Worm (Caenorhabditis elegans) whole organism, L4 larva: ENCODE measurements around the gene C50F4.1.
A peak's percentile ranks its signal among the peaks of the same experiment; 100 is the strongest.

Experiments
- D1046.2 ChIP-seq: fragments of 200-800 bp; sonication (Bioruptor generic); IDR thresholded peaks from 2 replicates; pipeline ENCODE4 v1.3.6; 2022; ENCODE audit warnings: missing genetic modification characterization, missing compliant biosample characterization
- F37D6.2 ChIP-seq: sonication (generic microtip); optimal IDR thresholded peaks from 2 replicates; lab custom pipeline; 2016; ENCODE audit warnings: mild to moderate bottlenecking, missing genetic modification characterization, missing compliant biosample characterization
- F49E8.2 ChIP-seq: sonication (generic microtip); optimal IDR thresholded peaks from 2 replicates; lab custom pipeline; 2016; ENCODE audit warnings: missing compliant biosample characterization, mild to moderate bottlenecking, missing genetic modification characterization, borderline replicate concordance
- T20F7.1 ChIP-seq: fragments of 200-800 bp; sonication (Bioruptor generic); optimal IDR thresholded peaks from 2 replicates; lab custom pipeline; 2018; ENCODE audit warnings: mild to moderate bottlenecking, missing genetic modification characterization, missing compliant biosample characterization
- T26A8.4 ChIP-seq: fragments of 200-800 bp; sonication (Bioruptor generic); IDR thresholded peaks from 2 replicates; pipeline ENCODE4 v1.3.6; 2022; ENCODE audit warnings: missing genetic modification characterization, missing compliant biosample characterization
- aha-1 ChIP-seq: fragments of 150-350 bp; peaks from one replicate; lab custom pipeline; 2014; ENCODE audit warnings: missing biosample characterization, missing genetic modification characterization
- ama-1 ChIP-seq: fragments of 150-350 bp; optimal IDR thresholded peaks from 2 replicates; lab custom pipeline; 2014; ENCODE audit warnings: inconsistent platforms, mixed read lengths
- arid-1 ChIP-seq: fragments of 200-800 bp; sonication (Bioruptor generic); conservative IDR thresholded peaks from 2 replicates; pipeline ENCODE4 v1.3.6; 2022; ENCODE audit warnings: missing genetic modification reagents, missing genetic modification characterization, missing compliant biosample characterization
- ceh-32 ChIP-seq: sonication (generic microtip); optimal IDR thresholded peaks from 2 replicates; lab custom pipeline; 2016; ENCODE audit warnings: mild to moderate bottlenecking, missing genetic modification characterization, missing compliant biosample characterization; ENCODE audit not compliant: poor library complexity
- ceh-62 ChIP-seq: sonication (generic microtip); optimal IDR thresholded peaks from 2 replicates; lab custom pipeline; 2017; ENCODE audit warnings: missing biosample characterization, missing genetic modification characterization
- ces-1 ChIP-seq: fragments of 150-350 bp; sonication (generic microtip); optimal IDR thresholded peaks from 4 replicates; lab custom pipeline; 2014; ENCODE audit warnings: missing biosample characterization, missing genetic modification reagents, missing genetic modification characterization
- daf-12 ChIP-seq: fragments of 150-350 bp; optimal IDR thresholded peaks from 2 replicates; lab custom pipeline; 2014; ENCODE audit warnings: missing biosample characterization, missing genetic modification reagents, missing genetic modification characterization
- daf-16 ChIP-seq, 3 experiments: sonication (generic microtip); optimal IDR thresholded peaks; 2 replicates each; lab custom pipeline; 2016 to 2017; ENCODE audit warnings: missing genetic modification characterization in 3 of 3, missing genetic modification reagents in 3 of 3, mild to moderate bottlenecking in 2 of 3, missing compliant biosample characterization in 2 of 3, missing biosample characterization in 1 of 3, moderate library complexity in 1 of 3
- daf-19 ChIP-seq: fragments of 200-800 bp; sonication (Bioruptor generic); conservative IDR thresholded peaks from 2 replicates; pipeline ENCODE4 v1.3.6; 2022; ENCODE audit warnings: missing genetic modification characterization, missing compliant biosample characterization
- daf-8 ChIP-seq: fragments of 200-800 bp; sonication (Bioruptor generic); IDR thresholded peaks from 2 replicates; pipeline ENCODE4 v1.3.6; 2022; ENCODE audit warnings: missing genetic modification characterization, missing compliant biosample characterization
- dmd-6 ChIP-seq: fragments of 200-800 bp; sonication (Bioruptor generic); IDR thresholded peaks from 2 replicates; pipeline ENCODE4 v1.3.6; 2022; ENCODE audit warnings: missing genetic modification reagents, missing genetic modification characterization, missing compliant biosample characterization
- dmd-8 ChIP-seq: fragments of 200-800 bp; sonication (Bioruptor generic); IDR thresholded peaks from 2 replicates; pipeline ENCODE4 v1.3.6; 2022; ENCODE audit warnings: missing genetic modification characterization, missing compliant biosample characterization
- dpl-1 ChIP-seq: fragments of 150-350 bp; optimal IDR thresholded peaks from 2 replicates; lab custom pipeline; 2014; ENCODE audit warnings: missing biosample characterization, missing genetic modification reagents, missing genetic modification characterization
- dve-1 ChIP-seq: sonication (generic microtip); optimal IDR thresholded peaks from 2 replicates; lab custom pipeline; 2017; ENCODE audit warnings: antibody characterized with exemption, mild to moderate bottlenecking, missing genetic modification characterization, missing compliant biosample characterization; ENCODE audit not compliant: insufficient read depth
- hif-1 ChIP-seq, 2 experiments: sonication (generic microtip); optimal IDR thresholded peaks; 2 replicates each; lab custom pipeline; 2016 to 2017; ENCODE audit warnings: missing compliant biosample characterization in 2 of 2, missing genetic modification characterization in 2 of 2, missing genetic modification reagents in 2 of 2, missing genotype in 2 of 2, mild to moderate bottlenecking in 1 of 2
- hlh-11 ChIP-seq: fragments of 200-800 bp; sonication (Bioruptor generic); optimal IDR thresholded peaks from 2 replicates; lab custom pipeline; 2018; ENCODE audit warnings: mild to moderate bottlenecking, missing genetic modification characterization, missing compliant biosample characterization
- hlh-30 ChIP-seq: sonication (generic microtip); optimal IDR thresholded peaks from 2 replicates; lab custom pipeline; 2017; ENCODE audit warnings: antibody characterized with exemption, mild to moderate bottlenecking, missing genetic modification characterization, missing compliant biosample characterization; ENCODE audit not compliant: insufficient read depth
- hmg-1.1 ChIP-seq: fragments of 200-800 bp; sonication (Bioruptor generic); IDR thresholded peaks from 2 replicates; pipeline ENCODE4 v1.3.6; 2022; ENCODE audit warnings: missing genetic modification reagents, missing genetic modification characterization, missing compliant biosample characterization
- lin-13 ChIP-seq: fragments of 150-350 bp; optimal IDR thresholded peaks from 2 replicates; lab custom pipeline; 2014; ENCODE audit warnings: missing biosample characterization, missing genetic modification reagents, missing genetic modification characterization
- lin-15B ChIP-seq: fragments of 150-350 bp; sonication (generic microtip); optimal IDR thresholded peaks from 3 replicates; lab custom pipeline; 2014; ENCODE audit warnings: missing biosample characterization, missing genetic modification characterization
- lin-29 ChIP-seq: fragments of 200-800 bp; sonication (Bioruptor generic); IDR thresholded peaks from 2 replicates; pipeline ENCODE4 v1.3.6; 2022; ENCODE audit warnings: missing genetic modification reagents, missing genetic modification characterization, missing compliant biosample characterization
- lin-38 ChIP-seq: fragments of 200-800 bp; sonication (Bioruptor generic); IDR thresholded peaks from 2 replicates; pipeline ENCODE4 v1.3.6; 2022; ENCODE audit warnings: missing genetic modification reagents, missing genetic modification characterization, missing compliant biosample characterization
- lsy-2 ChIP-seq, 2 experiments: fragments of 150-350 bp in 1 of 2; sonication (generic microtip) in 1 of 2; optimal IDR thresholded peaks; 2 replicates each; lab custom pipeline; 2014 to 2017; ENCODE audit warnings: missing biosample characterization in 2 of 2, missing genetic modification characterization in 2 of 2
- madf-9 ChIP-seq: fragments of 200-800 bp; sonication (Bioruptor generic); conservative IDR thresholded peaks from 2 replicates; pipeline ENCODE4 v1.3.6; 2022; ENCODE audit warnings: missing genetic modification reagents, missing genetic modification characterization, missing compliant biosample characterization
- mdt-29 ChIP-seq: fragments of 200-800 bp; sonication (Bioruptor generic); IDR thresholded peaks from 2 replicates; pipeline ENCODE4 v1.3.6; 2022; ENCODE audit warnings: missing genetic modification reagents, missing genetic modification characterization, missing compliant biosample characterization
- mep-1 ChIP-seq: fragments of 150-350 bp; sonication (generic microtip); optimal IDR thresholded peaks from 3 replicates; lab custom pipeline; 2014; ENCODE audit warnings: missing biosample characterization, missing genetic modification characterization
- mes-2 ChIP-seq: sonication (generic microtip); optimal IDR thresholded peaks from 2 replicates; lab custom pipeline; 2016; ENCODE audit warnings: missing genotype, mild to moderate bottlenecking, missing genetic modification characterization, missing compliant biosample characterization; ENCODE audit not compliant: poor library complexity, severe bottlenecking
- mxl-3 ChIP-seq: fragments of 200-800 bp; sonication (Bioruptor generic); optimal IDR thresholded peaks from 2 replicates; lab custom pipeline; 2018; ENCODE audit warnings: mild to moderate bottlenecking, missing genetic modification characterization, missing compliant biosample characterization
- nhr-10 ChIP-seq: fragments of 150-350 bp; optimal IDR thresholded peaks from 2 replicates; lab custom pipeline; 2014; ENCODE audit warnings: missing biosample characterization, missing genetic modification characterization
- nhr-11 ChIP-seq: fragments of 150-350 bp; optimal IDR thresholded peaks from 2 replicates; lab custom pipeline; 2014; ENCODE audit warnings: missing biosample characterization, missing genetic modification characterization
- nhr-28 ChIP-seq: fragments of 150-350 bp; optimal IDR thresholded peaks from 2 replicates; lab custom pipeline; 2014; ENCODE audit warnings: missing biosample characterization, missing genetic modification characterization
- nhr-41 ChIP-seq: fragments of 200-800 bp; sonication (Bioruptor generic); IDR thresholded peaks from 2 replicates; pipeline ENCODE4 v1.3.6; 2022; ENCODE audit warnings: missing genetic modification reagents, missing genetic modification characterization, missing compliant biosample characterization
- nhr-6 ChIP-seq: fragments of 150-350 bp; optimal IDR thresholded peaks from 2 replicates; lab custom pipeline; 2014; ENCODE audit warnings: missing biosample characterization, missing genetic modification characterization
- nhr-77 ChIP-seq: fragments of 150-350 bp; optimal IDR thresholded peaks from 2 replicates; lab custom pipeline; 2014; ENCODE audit warnings: missing biosample characterization, missing genetic modification characterization
- pha-4 ChIP-seq, 2 experiments: fragments of 150-350 bp in 1 of 2; fragments of 200-800 bp in 1 of 2; sonication (Bioruptor generic) in 1 of 2; IDR thresholded peaks in 1 of 2; optimal IDR thresholded peaks in 1 of 2; 2 replicates each; pipeline versions ENCODE4 v1.3.6 to Lab custom; 2014 to 2022; ENCODE audit warnings: missing genetic modification characterization in 2 of 2, missing genetic modification reagents in 2 of 2, missing biosample characterization in 1 of 2, missing compliant biosample characterization in 1 of 2
- pqm-1 ChIP-seq: sonication (generic microtip); optimal IDR thresholded peaks from 2 replicates; lab custom pipeline; 2017; ENCODE audit warnings: missing biosample characterization, missing genetic modification characterization
- rbr-2 ChIP-seq: sonication (generic microtip); optimal IDR thresholded peaks from 2 replicates; lab custom pipeline; 2016; ENCODE audit warnings: missing genotype, missing genetic modification characterization, missing compliant biosample characterization
- skn-1 ChIP-seq: fragments of 150-350 bp; optimal IDR thresholded peaks from 2 replicates; lab custom pipeline; 2014; ENCODE audit warnings: missing biosample characterization, missing genetic modification characterization
- snpc-1.2 ChIP-seq: fragments of 200-800 bp; sonication (Bioruptor generic); IDR thresholded peaks from 2 replicates; pipeline ENCODE4 v1.3.6; 2022; ENCODE audit warnings: missing genetic modification reagents, missing genetic modification characterization, missing compliant biosample characterization
- snpc-4 ChIP-seq: fragments of 150-350 bp; optimal IDR thresholded peaks from 2 replicates; lab custom pipeline; 2014; ENCODE audit warnings: missing biosample characterization, missing genetic modification characterization
- spr-1 ChIP-seq: sonication (generic microtip); optimal IDR thresholded peaks from 2 replicates; lab custom pipeline; 2016; ENCODE audit warnings: mild to moderate bottlenecking, missing genetic modification characterization, missing compliant biosample characterization
- tra-1 ChIP-seq: fragments of 200-800 bp; sonication (Bioruptor generic); IDR thresholded peaks from 2 replicates; pipeline ENCODE4 v1.3.6; 2022; ENCODE audit warnings: missing genetic modification reagents, missing genetic modification characterization, missing compliant biosample characterization
- zfp-2 ChIP-seq: sonication (generic microtip); optimal IDR thresholded peaks from 2 replicates; lab custom pipeline; 2016; ENCODE audit warnings: mild to moderate bottlenecking, missing genetic modification characterization, missing compliant biosample characterization
- zfp-3 ChIP-seq: fragments of 200-800 bp; sonication (Bioruptor generic); conservative IDR thresholded peaks from 2 replicates; pipeline ENCODE4 v1.3.6; 2022; ENCODE audit warnings: missing genetic modification reagents, missing genetic modification characterization, missing compliant biosample characterization
- zip-2 ChIP-seq: fragments of 150-350 bp; optimal IDR thresholded peaks from 2 replicates; lab custom pipeline; 2014; ENCODE audit warnings: missing biosample characterization, missing genetic modification characterization

Gene C50F4.1

DNA sequence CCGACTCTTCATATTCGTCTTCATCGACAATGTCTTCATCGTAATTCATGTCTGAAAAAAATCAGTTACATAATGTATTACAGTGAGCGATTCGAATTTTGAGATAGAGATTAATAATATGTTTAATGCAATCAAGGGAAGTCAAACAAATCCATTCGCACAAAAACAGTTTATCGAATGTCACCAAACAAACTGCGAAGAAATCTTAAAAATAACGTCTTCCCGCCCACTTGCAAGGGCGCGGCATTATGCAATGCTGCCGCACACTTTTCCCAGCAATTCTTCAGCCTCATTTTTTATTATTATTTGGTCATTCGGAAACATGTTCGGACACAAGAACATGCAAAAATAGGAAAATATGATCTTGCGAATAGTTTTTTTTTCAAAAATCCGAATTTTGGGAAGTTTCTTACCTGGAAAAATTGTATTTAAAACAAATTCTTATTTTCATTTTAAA, 17.6 kb downstream of the C50F4.1 start, which contains the start of gene mdf-1:
Gene mdf-1 (minus strand): TSS at position 51 of the 457 bp plus-strand sequence.
- TF ChIP-seq ceh-62 (tag; lab: Kevin White, UChicago) (no peak), nhr-10 (tag; lab: Kevin White, UChicago) (peak; percentile 5), skn-1 (no peak), spr-1 (tag; lab: Kevin White, UChicago) (peak; percentile 47), daf-16 (GFP tag; optimal IDR thresholded peaks at IDR 0.05; lab: Kevin White, UChicago) (no peak), daf-16 (tag; optimal IDR thresholded peaks at IDR 0.05; lab: Kevin White, UChicago) (peak; percentile 49), nhr-6 (peak; percentile 48), D1046.2 (peak; percentile 57; the same call in 1 of the 2 replicates), nhr-11 (tag; lab: Kevin White, UChicago) (peak; percentile 26), T26A8.4 (peak; percentile 60; the same call in 1 of the 2 replicates), pha-4 (GFP tag; IDR thresholded peaks at IDR 0.05; lab: Robert Waterston, UW) (0 out of 2 replicates have a peak, but pooled peaks have one; percentile 43), pha-4 (tag; optimal IDR thresholded peaks at IDR 0.05; lab: Kevin White, UChicago) (peak; percentile 38), rbr-2 (peak; percentile 57), aha-1 (tag; lab: Kevin White, UChicago) (peak; percentile 87), nhr-41 (GFP tag; lab: Robert Waterston, UW) (no peak), F49E8.2 (tag; lab: Kevin White, UChicago) (no peak), zfp-3 (GFP tag; lab: Robert Waterston, UW) (no peak), mdt-29 (GFP tag; lab: Robert Waterston, UW) (no peak), zip-2 (tag; lab: Kevin White, UChicago) (no peak), mes-2 (peak; percentile 91), lsy-2 (tag; optimal IDR thresholded peaks at IDR 0.05; lab: Kevin White, UChicago) (peak; percentile 21 to 86), mxl-3 (GFP tag; lab: Kevin White, UChicago) (no peak), mep-1 (tag; lab: Kevin White, UChicago) (peak; percentile 90), zfp-2 (tag; lab: Kevin White, UChicago) (no peak), hlh-30 (tag; lab: Kevin White, UChicago) (peak; percentile 58), dmd-6 (GFP tag; lab: Robert Waterston, UW) (peak; percentile 19; the same call in 1 of the 2 replicates), hmg-1.1 (GFP tag; lab: Robert Waterston, UW) (peak; percentile 45; the same call in 1 of the 2 replicates), lin-38 (GFP tag; lab: Robert Waterston, UW) (peak; percentile 61), arid-1 (GFP tag; lab: Robert Waterston, UW) (peak; percentile 36), nhr-77 (tag; lab: Kevin White, UChicago) (peak; percentile 82), madf-9 (GFP tag; lab: Robert Waterston, UW) (peak; percentile 38; the same call in 1 of the 2 replicates), T20F7.1 (GFP tag; lab: Kevin White, UChicago) (peak; percentile 63), daf-12 (tag; lab: Kevin White, UChicago) (no peak), ces-1 (GFP tag; lab: Kevin White, UChicago) (no peak), lin-29 (no peak), dve-1 (tag; lab: Kevin White, UChicago) (peak; percentile 75), snpc-1.2 (no peak), hlh-11 (tag; lab: Kevin White, UChicago) (peak; percentile 64), lin-13 (GFP tag; lab: Kevin White, UChicago) (peak; percentile 54), daf-8 (GFP tag; lab: Robert Waterston, UW) (no peak), F37D6.2 (peak; percentile 23), dpl-1 (GFP tag; lab: Kevin White, UChicago) (peak; percentile 91), ceh-32 (tag; lab: Kevin White, UChicago) (no peak), hif-1 (tag; optimal IDR thresholded peaks at IDR 0.05; lab: Kevin White, UChicago) (peak in 1 of 2 experiments; percentile 33), daf-19 (GFP tag; lab: Robert Waterston, UW) (0 out of 2 replicates have a peak, but pooled peaks have one; percentile 15), lin-15B (tag; lab: Kevin White, UChicago) (no peak), dmd-8 (no peak), snpc-4 (tag; lab: Kevin White, UChicago) (no peak), tra-1 (no peak), pqm-1 (no peak), nhr-28 (tag; lab: Kevin White, UChicago) (peak; percentile 48), ama-1 (lab: Kevin White, UChicago) (peak; percentile 84)
